Fruit fly (Drosophila melanogaster): ENCODE measurements around the gene grn.
A peak's percentile ranks its signal among the peaks of the same experiment; 100 is the strongest.

The grn gene

dm6 chr3R:8105088-8105542 is 76.1 kb downstream of the grn start, which contains the start of gene puc (continued):
- TF ChIP-seq CG11085 (GFP tag; IDR thresholded peaks at IDR 0.05) (no peak), CG6765 (GFP tag; optimal IDR thresholded peaks at IDR 0.05) (peak; percentile 9), CG4820 (GFP tag; optimal IDR thresholded peaks at IDR 0.05) (peak; percentile 10), Rx (GFP tag; IDR thresholded peaks at IDR 0.05) (no peak), CG1603 (tag; optimal IDR thresholded peaks at IDR 0.05) (peak; percentile 57), CHES-1-like (GFP tag; optimal IDR thresholded peaks at IDR 0.05) (peak; percentile 48), mirr (GFP tag; optimal IDR thresholded peaks at IDR 0.05) (peak; percentile 54), CG7963 (GFP tag; IDR thresholded peaks at IDR 0.05; ENCODE audit: partially characterized antibody) (no peak), tll (GFP tag; optimal IDR thresholded peaks at IDR 0.05) (no peak), CG4707 (GFP tag; optimal IDR thresholded peaks at IDR 0.05) (peak; percentile 45), croc (GFP tag; conservative IDR thresholded peaks at IDR 0.05) (no peak), unpg (GFP tag; optimal IDR thresholded peaks at IDR 0.05) (no peak), CG32532 (GFP tag; IDR thresholded peaks at IDR 0.05) (no peak), CG6272 (GFP tag; IDR thresholded peaks at IDR 0.05) (no peak), odd (GFP tag; optimal IDR thresholded peaks at IDR 0.05) (peak; percentile 22), pb (GFP tag; optimal IDR thresholded peaks at IDR 0.05) (peak; percentile 15), CG2712 (tag; optimal IDR thresholded peaks at IDR 0.05) (peak; percentile 41), CG14860 (GFP tag; IDR thresholded peaks at IDR 0.05; ENCODE audit: partially characterized antibody) (no peak), CG8359 (GFP tag; optimal IDR thresholded peaks at IDR 0.05; ENCODE audit: borderline replicate concordance) (peak; percentile 45), insv (GFP tag; optimal IDR thresholded peaks at IDR 0.05) (peak in 1 of 2 experiments; percentile 45), HHEX (GFP tag; optimal IDR thresholded peaks at IDR 0.05) (peak; percentile 24), lilli (GFP tag; optimal IDR thresholded peaks at IDR 0.05) (peak; percentile 44), CG6854 (GFP tag; optimal IDR thresholded peaks at IDR 0.05) (peak; percentile 41), ERR (GFP tag; optimal IDR thresholded peaks at IDR 0.05) (peak; percentile 32), scrt (GFP tag; optimal IDR thresholded peaks at IDR 0.05) (peak; percentile 56), CG9437 (GFP tag; optimal IDR thresholded peaks at IDR 0.05) (peak; percentile 8), dpn (GFP tag; optimal IDR thresholded peaks at IDR 0.05) (peak; percentile 38 to 56), CG6254 (GFP tag; optimal IDR thresholded peaks at IDR 0.05) (no peak), gcm (GFP tag; optimal IDR thresholded peaks at IDR 0.05) (peak; percentile 41), NC2β (GFP tag; optimal IDR thresholded peaks at IDR 0.05) (peak; percentile 61), trem (tag; optimal IDR thresholded peaks at IDR 0.05) (peak; percentile 49), lola (GFP tag; optimal IDR thresholded peaks at IDR 0.05) (no peak), CTCF (GFP tag; optimal IDR thresholded peaks at IDR 0.05) (peak; percentile 74), vnd (GFP tag; IDR thresholded peaks at IDR 0.05; ENCODE audit: partially characterized antibody) (no peak), Lim3 (GFP tag; IDR thresholded peaks at IDR 0.05) (no peak), Hsf (GFP tag; optimal IDR thresholded peaks at IDR 0.05) (peak; percentile 26), ci (GFP tag; IDR thresholded peaks at IDR 0.05) (no peak), shn (GFP tag; optimal IDR thresholded peaks at IDR 0.05) (peak; percentile 40), Jarid2 (GFP tag; optimal IDR thresholded peaks at IDR 0.05) (peak; percentile 92), pfk (GFP tag; optimal IDR thresholded peaks at IDR 0.05) (peak; percentile 9), CG33213 (GFP tag; optimal IDR thresholded peaks at IDR 0.05) (peak; percentile 65), Bdp1 (GFP tag; optimal IDR thresholded peaks at IDR 0.05) (no peak), Drgx (GFP tag; IDR thresholded peaks at IDR 0.05) (no peak), nom (GFP tag; optimal IDR thresholded peaks at IDR 0.05) (peak; percentile 68), CG12391 (tag; optimal IDR thresholded peaks at IDR 0.05) (peak; percentile 49), Camta (GFP tag; optimal IDR thresholded peaks at IDR 0.05) (peak; percentile 14), gfzf (GFP tag; optimal IDR thresholded peaks at IDR 0.05) (peak; percentile 80), CG2875 (GFP tag; optimal IDR thresholded peaks at IDR 0.05) (peak; percentile 42), nau (GFP tag; optimal IDR thresholded peaks at IDR 0.05) (peak; percentile 39), Lhr (GFP tag; optimal IDR thresholded peaks at IDR 0.05) (peak; percentile 73)

Data from whole organism, embryonic.